Fruit fly (Drosophila melanogaster): ENCODE measurements around the gene HisRS.

The HisRS gene

DNA sequence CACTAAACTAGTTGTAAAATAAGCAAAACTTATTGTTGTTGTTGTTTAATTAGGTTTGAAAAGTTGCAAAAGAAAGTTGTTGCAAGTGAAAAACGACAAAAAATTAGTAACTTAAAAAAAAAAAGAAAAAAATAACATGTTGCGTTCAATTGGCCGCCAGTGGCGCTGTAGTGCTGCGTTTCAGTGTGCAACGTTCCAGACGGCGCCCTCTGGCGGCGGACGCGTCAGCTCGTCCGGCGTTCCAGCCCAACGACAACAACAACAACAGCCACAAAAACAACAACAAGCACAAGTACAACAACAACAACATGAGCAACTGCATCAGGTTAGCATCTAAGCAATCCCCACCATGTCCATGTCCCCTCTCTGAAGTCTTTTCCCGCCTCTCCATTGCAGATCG lies 2.2 kb downstream of the HisRS start (continued):
- no peak for TF ChIP-seq CG2120 (GFP tag; optimal IDR thresholded peaks at IDR 0.05)
- TF ChIP-seq sc (optimal IDR thresholded peaks at IDR 0.05): no peak
- peak; percentile 12 for TF ChIP-seq sc (GFP tag; optimal IDR thresholded peaks at IDR 0.05)
- 0 out of 4 replicates have a peak, but pooled peaks have one; percentile 35 for TF ChIP-seq chinmo (GFP tag; IDR thresholded peaks at IDR 0.05; ENCODE audit: partially characterized antibody)
- TF ChIP-seq grau (tag; optimal IDR thresholded peaks at IDR 0.05): peak; percentile 29
- peak; percentile 25 for TF ChIP-seq Camta (GFP tag; optimal IDR thresholded peaks at IDR 0.05)
- 0 out of 3 replicates have a peak, but pooled peaks have one; percentile 49 for TF ChIP-seq gce (GFP tag; IDR thresholded peaks at IDR 0.05)
- TF ChIP-seq CG43689 (GFP tag; IDR thresholded peaks at IDR 0.05): 0 out of 2 replicates have a peak, but pooled peaks have one; percentile 28
- no peak for TF ChIP-seq Ets97D (GFP tag; optimal IDR thresholded peaks at IDR 0.05)
- TF ChIP-seq CG15514 (GFP tag; optimal IDR thresholded peaks at IDR 0.05): no peak
- peak; percentile 38; the same call in 1 of the 2 replicates for TF ChIP-seq Nf-YA (GFP tag; IDR thresholded peaks at IDR 0.05)
- TF ChIP-seq CG4360 (GFP tag; IDR thresholded peaks at IDR 0.05): peak; percentile 100
- no peak for TF ChIP-seq CG12071 (GFP tag; optimal IDR thresholded peaks at IDR 0.05)
- TF ChIP-seq CG17568 (GFP tag; optimal IDR thresholded peaks at IDR 0.05): peak; percentile 46
- TF ChIP-seq Bgb (GFP tag; IDR thresholded peaks at IDR 0.05; ENCODE audit: partially characterized antibody): no peak
- TF ChIP-seq CG1233 (GFP tag; optimal IDR thresholded peaks at IDR 0.05): no peak
- TF ChIP-seq Stat92E (GFP tag; optimal IDR thresholded peaks at IDR 0.05): no peak
- no peak for TF ChIP-seq ap (GFP tag; IDR thresholded peaks at IDR 0.05)
- no peak for TF ChIP-seq CG1647 (GFP tag; optimal IDR thresholded peaks at IDR 0.05)
- TF ChIP-seq CG6813 (GFP tag; optimal IDR thresholded peaks at IDR 0.05): no peak
- no peak for TF ChIP-seq inv (GFP tag; IDR thresholded peaks at IDR 0.05; ENCODE audit: partially characterized antibody)
- no peak for TF ChIP-seq p53 (GFP tag; optimal IDR thresholded peaks at IDR 0.05)
- TF ChIP-seq CG10147 (GFP tag; optimal IDR thresholded peaks at IDR 0.05): no peak
- no peak for TF ChIP-seq CG13775 (GFP tag; optimal IDR thresholded peaks at IDR 0.05)
- TF ChIP-seq CG8359 (GFP tag; optimal IDR thresholded peaks at IDR 0.05; ENCODE audit: borderline replicate concordance): no peak
- TF ChIP-seq sima (GFP tag; optimal IDR thresholded peaks at IDR 0.05): no peak
- no peak for TF ChIP-seq HHEX (GFP tag; optimal IDR thresholded peaks at IDR 0.05)
- TF ChIP-seq cas (GFP tag; IDR thresholded peaks at IDR 0.05): no peak
- TF ChIP-seq ham (GFP tag; IDR thresholded peaks at IDR 0.05): no peak
- no peak for TF ChIP-seq CG1792 (GFP tag; optimal IDR thresholded peaks at IDR 0.05)
- no peak for TF ChIP-seq CG8478 (optimal IDR thresholded peaks at IDR 0.05)

DNA sequence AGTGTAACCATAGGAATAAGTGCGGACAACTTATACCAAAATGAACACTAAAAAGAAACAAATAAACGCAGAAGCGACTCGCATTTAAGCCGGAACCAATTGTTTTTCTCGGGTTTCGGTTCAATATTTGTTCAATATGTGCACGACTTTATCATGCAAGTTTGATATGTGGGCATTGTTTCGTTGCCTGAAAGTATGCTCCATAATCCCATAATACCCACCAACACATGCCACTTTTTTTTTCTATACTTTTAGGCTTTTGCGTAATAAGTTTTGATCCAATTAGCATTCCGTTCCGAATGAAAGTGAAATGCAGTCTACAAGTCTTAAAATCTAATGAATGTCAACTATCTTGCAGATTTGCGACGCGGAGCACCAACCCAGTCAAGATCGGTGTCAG lies 5.1 kb downstream of the HisRS start:
- TF ChIP-seq CG5180 (GFP tag; optimal IDR thresholded peaks at IDR 0.05) (peak; percentile 94), CG3163 (GFP tag; optimal IDR thresholded peaks at IDR 0.05) (no peak), Med (GFP tag) (peak; percentile 37), CG8281 (tag; optimal IDR thresholded peaks at IDR 0.05) (peak; percentile 61)

DNA sequence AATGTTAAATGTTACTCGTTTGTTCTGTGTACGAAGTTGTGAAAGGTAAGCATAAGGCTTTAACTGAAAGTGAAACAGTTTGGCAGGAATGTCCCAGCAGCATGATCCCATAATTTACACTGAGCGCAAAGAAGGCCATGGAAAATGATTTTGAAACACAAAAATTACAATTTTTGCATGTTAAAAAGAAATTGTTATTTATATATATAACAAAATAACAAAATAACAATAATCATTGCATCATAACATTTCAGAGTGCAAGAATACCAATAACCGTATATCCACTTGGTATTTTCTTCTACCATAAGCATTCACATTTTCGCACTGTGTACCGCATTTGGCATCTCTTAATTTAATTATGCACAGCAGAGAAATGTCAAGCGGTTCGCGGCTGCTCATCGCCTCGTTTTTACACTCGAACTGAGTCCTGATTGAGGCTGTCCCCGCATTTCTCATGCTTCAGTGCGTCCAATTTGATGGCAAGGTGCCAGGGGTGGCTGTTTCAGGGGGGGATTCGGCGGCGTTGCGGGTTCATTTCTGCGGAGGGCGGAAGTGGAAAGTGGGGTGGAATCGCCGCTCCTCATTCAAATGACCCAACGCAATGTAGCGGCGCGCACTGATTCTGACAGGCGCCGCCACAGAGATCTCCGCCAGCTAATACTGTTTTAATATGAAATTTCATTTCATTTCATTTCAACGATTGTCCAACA lies 7.3 kb downstream of the HisRS start, which contains the start of gene CG6481:
Gene CG6481, minus strand, starts transcription at position 51 of the 710 bp plus-strand sequence.
- no peak for TF ChIP-seq CG17829 (tag; optimal IDR thresholded peaks at IDR 0.05)
- TF ChIP-seq CG2712 (tag; optimal IDR thresholded peaks at IDR 0.05): peak; percentile 20
- peak; percentile 34 for TF ChIP-seq dmrt11E (tag; optimal IDR thresholded peaks at IDR 0.05)
- TF ChIP-seq CG10979 (tag; optimal IDR thresholded peaks at IDR 0.05): peak; percentile 32
- peak; percentile 17 for TF ChIP-seq Blimp-1 (GFP tag; optimal IDR thresholded peaks at IDR 0.05)
- no peak for TF ChIP-seq Doc3 (GFP tag; IDR thresholded peaks at IDR 0.05; ENCODE audit: partially characterized antibody)
- TF ChIP-seq fd96Cb (tag; optimal IDR thresholded peaks at IDR 0.05): peak; percentile 10
- peak; percentile 34 for TF ChIP-seq gem (tag; optimal IDR thresholded peaks at IDR 0.05)
- peak; percentile 66 for TF ChIP-seq pros (GFP tag; optimal IDR thresholded peaks at IDR 0.05)
- TF ChIP-seq Mad (GFP tag; optimal IDR thresholded peaks at IDR 0.05): no peak
- TF ChIP-seq CG1233 (GFP tag; optimal IDR thresholded peaks at IDR 0.05): no peak
- peak; percentile 61 for TF ChIP-seq nerfin-1 (tag; optimal IDR thresholded peaks at IDR 0.05)
- peak; percentile 32 for TF ChIP-seq zf30C (GFP tag; optimal IDR thresholded peaks at IDR 0.05)
- TF ChIP-seq CG7786 (GFP tag; optimal IDR thresholded peaks at IDR 0.05): no peak
- no peak for TF ChIP-seq CG8944 (GFP tag; optimal IDR thresholded peaks at IDR 0.05)
